Fruit fly (Drosophila melanogaster) whole organism, prepupa: Measurements from ENCODE around the gene RhoGAP18B.

Experiments
- Blimp-1 ChIP-seq: fragments of 200-800 bp; sonication (Bioruptor generic); optimal IDR thresholded peaks from 3 replicates; lab custom pipeline; 2017; ENCODE audit warnings: missing biosample characterization, missing genetic modification characterization, mild to moderate bottlenecking, moderate library complexity, missing genetic modification reagents
- CG10631 ChIP-seq: fragments of 200-800 bp; sonication (Bioruptor generic); optimal IDR thresholded peaks from 2 replicates; lab custom pipeline; 2016; ENCODE audit warnings: missing biosample characterization, missing genetic modification characterization
- CG10669 ChIP-seq: fragments of 200-800 bp; sonication (Bioruptor generic); optimal IDR thresholded peaks from 3 replicates; lab custom pipeline; 2018; ENCODE audit warnings: missing biosample characterization, mild to moderate bottlenecking, missing genetic modification characterization, moderate library complexity
- CG11294 ChIP-seq: fragments of 200-800 bp; sonication (Bioruptor generic); IDR thresholded peaks from 2 replicates; pipeline ENCODE4 v1.3.6; 2022; ENCODE audit warnings: missing biosample characterization, missing genetic modification characterization
- CG11762 ChIP-seq: fragments of 200-800 bp; sonication (Bioruptor generic); optimal IDR thresholded peaks from 3 replicates; lab custom pipeline; 2016; ENCODE audit warnings: missing biosample characterization, missing genetic modification characterization; ENCODE audit not compliant: insufficient read depth
- CG11902 ChIP-seq: fragments of 200-800 bp; sonication (Bioruptor generic); optimal IDR thresholded peaks from 3 replicates; lab custom pipeline; 2016; ENCODE audit warnings: missing biosample characterization, missing genetic modification characterization
- CG15336 ChIP-seq: fragments of 200-800 bp; sonication (Bioruptor generic); IDR thresholded peaks from 2 replicates; pipeline ENCODE4 v1.3.6; 2022; ENCODE audit warnings: missing biosample characterization, missing genetic modification characterization
- CG16779 ChIP-seq: fragments of 200-800 bp; sonication (Bioruptor generic); optimal IDR thresholded peaks from 3 replicates; lab custom pipeline; 2017; ENCODE audit warnings: missing biosample characterization, mild to moderate bottlenecking, missing genetic modification characterization
- CG31627 ChIP-seq: fragments of 200-800 bp; sonication (Bioruptor generic); optimal IDR thresholded peaks from 3 replicates; lab custom pipeline; 2016; ENCODE audit warnings: missing biosample characterization, missing genetic modification characterization
- CG32006 ChIP-seq: fragments of 200-800 bp; sonication (Bioruptor generic); optimal IDR thresholded peaks from 3 replicates; lab custom pipeline; 2017; ENCODE audit warnings: missing biosample characterization, mild to moderate bottlenecking, missing genetic modification characterization
- CG34406 ChIP-seq: fragments of 200-800 bp; sonication (Bioruptor generic); optimal IDR thresholded peaks from 3 replicates; lab custom pipeline; 2016; ENCODE audit warnings: missing biosample characterization, missing genetic modification characterization
- CG3919 ChIP-seq: fragments of 200-800 bp; sonication (Bioruptor generic); optimal IDR thresholded peaks from 3 replicates; lab custom pipeline; 2016; ENCODE audit warnings: missing biosample characterization, missing genetic modification characterization
- CG6163 ChIP-seq: fragments of 200-800 bp; sonication (Bioruptor generic); IDR thresholded peaks from 3 replicates; pipeline ENCODE4 v1.3.6; 2022; ENCODE audit warnings: missing biosample characterization, missing genetic modification characterization
- CG6808 ChIP-seq: fragments of 200-800 bp; sonication (Bioruptor generic); optimal IDR thresholded peaks from 3 replicates; lab custom pipeline; 2017; ENCODE audit warnings: missing biosample characterization, missing genetic modification characterization, mild to moderate bottlenecking, moderate library complexity, missing genetic modification reagents
- CG6854 ChIP-seq: fragments of 200-800 bp; sonication (Bioruptor generic); optimal IDR thresholded peaks from 2 replicates; lab custom pipeline; 2017; ENCODE audit warnings: missing biosample characterization, mild to moderate bottlenecking, missing genetic modification characterization
- CG8119 ChIP-seq: fragments of 200-800 bp; sonication (Bioruptor generic); IDR thresholded peaks from 3 replicates; pipeline ENCODE4 v1.3.6; 2022; ENCODE audit warnings: missing biosample characterization, missing genetic modification characterization
- CG8632 ChIP-seq: fragments of 200-800 bp; sonication (Bioruptor generic); optimal IDR thresholded peaks from 3 replicates; lab custom pipeline; 2016; ENCODE audit warnings: missing biosample characterization, missing genetic modification characterization
- Eip75B ChIP-seq: fragments of 200-800 bp; sonication (Bioruptor generic); optimal IDR thresholded peaks from 3 replicates; lab custom pipeline; 2016; ENCODE audit warnings: missing biosample characterization, missing genetic modification characterization
- Eip78C ChIP-seq: fragments of 200-800 bp; sonication (Bioruptor generic); peaks from one replicate; lab custom pipeline; 2016; ENCODE audit warnings: missing biosample characterization, missing genetic modification characterization
- Eip93F ChIP-seq: fragments of 200-800 bp; sonication (Bioruptor generic); optimal IDR thresholded peaks from 2 replicates; lab custom pipeline; 2016; ENCODE audit warnings: missing biosample characterization, mild to moderate bottlenecking, missing genetic modification characterization
- Ets21C ChIP-seq: fragments of 200-800 bp; sonication (Bioruptor generic); optimal IDR thresholded peaks from 3 replicates; lab custom pipeline; 2016; ENCODE audit warnings: missing biosample characterization, missing genetic modification characterization
- Hr38 ChIP-seq: sonication (Bioruptor generic); optimal IDR thresholded peaks from 2 replicates; lab custom pipeline; 2016; ENCODE audit warnings: missing biosample characterization, missing genetic modification characterization
- Smox ChIP-seq: fragments of 200-800 bp; sonication (Bioruptor generic); optimal IDR thresholded peaks from 3 replicates; lab custom pipeline; 2016; ENCODE audit warnings: missing biosample characterization, missing genetic modification characterization
- Sox102F ChIP-seq: fragments of 200-800 bp; sonication (Bioruptor generic); optimal IDR thresholded peaks from 2 replicates; lab custom pipeline; 2016; ENCODE audit warnings: missing biosample characterization, mild to moderate bottlenecking, missing genetic modification characterization
- Sox15 ChIP-seq: fragments of 200-800 bp; sonication (Bioruptor generic); optimal IDR thresholded peaks from 3 replicates; lab custom pipeline; 2016; ENCODE audit warnings: missing biosample characterization, missing genetic modification characterization
- acj6 ChIP-seq: fragments of 200-800 bp; sonication (Bioruptor generic); optimal IDR thresholded peaks from 3 replicates; lab custom pipeline; 2016; ENCODE audit warnings: missing biosample characterization, missing genetic modification characterization
- cyc ChIP-seq: fragments of 200-800 bp; sonication (Bioruptor generic); optimal IDR thresholded peaks from 3 replicates; lab custom pipeline; 2016; ENCODE audit warnings: missing biosample characterization, missing genetic modification characterization
- dac ChIP-seq: fragments of 200-800 bp; sonication (Bioruptor generic); optimal IDR thresholded peaks from 2 replicates; lab custom pipeline; 2017; ENCODE audit warnings: missing biosample characterization, mild to moderate bottlenecking, missing genetic modification characterization
- dsx ChIP-seq: fragments of 200-800 bp; optimal IDR thresholded peaks from 3 replicates; lab custom pipeline; 2019; ENCODE audit warnings: missing biosample characterization, mild to moderate bottlenecking, missing genetic modification characterization, moderate library complexity; ENCODE audit not compliant: poor library complexity, severe bottlenecking
- eg ChIP-seq: fragments of 200-800 bp; sonication (Bioruptor generic); IDR thresholded peaks from 3 replicates; pipeline ENCODE4 v1.3.6; 2022; ENCODE audit warnings: missing biosample characterization, missing genetic modification characterization
- fkh ChIP-seq: fragments of 200-800 bp; sonication (Bioruptor generic); optimal IDR thresholded peaks from 3 replicates; lab custom pipeline; 2017; ENCODE audit warnings: missing biosample characterization, mild to moderate bottlenecking, missing genetic modification characterization, moderate library complexity
- lz ChIP-seq: fragments of 200-800 bp; sonication (Bioruptor generic); optimal IDR thresholded peaks from 3 replicates; lab custom pipeline; 2016; ENCODE audit warnings: missing biosample characterization, missing genetic modification characterization
- pdm3 ChIP-seq: fragments of 200-800 bp; sonication (Bioruptor generic); optimal IDR thresholded peaks from 3 replicates; lab custom pipeline; 2016; ENCODE audit warnings: missing biosample characterization, missing genetic modification characterization
- salr ChIP-seq, 2 experiments: fragments of 200-800 bp; sonication (Bioruptor generic); optimal IDR thresholded peaks; 3 replicates each; lab custom pipeline; 2016 to 2018; ENCODE audit warnings: missing biosample characterization in 2 of 2, missing genetic modification characterization in 2 of 2, mild to moderate bottlenecking in 1 of 2
- spab ChIP-seq: fragments of 200-800 bp; sonication (Bioruptor generic); optimal IDR thresholded peaks from 2 replicates; lab custom pipeline; 2017; ENCODE audit warnings: missing biosample characterization, mild to moderate bottlenecking, missing genetic modification characterization, missing genetic modification reagents
- ss ChIP-seq, 2 experiments: fragments of 200-800 bp; sonication (Bioruptor generic); optimal IDR thresholded peaks; 2 replicates in 1 of 2; 3 replicates in 1 of 2; lab custom pipeline; 2017 to 2018; ENCODE audit warnings: mild to moderate bottlenecking in 2 of 2, missing biosample characterization in 2 of 2, missing genetic modification characterization in 2 of 2, moderate library complexity in 1 of 2
- svp ChIP-seq: fragments of 200-800 bp; sonication (Bioruptor generic); peaks from one replicate; lab custom pipeline; 2016; ENCODE audit warnings: missing biosample characterization, missing genetic modification characterization
- topi ChIP-seq: fragments of 200-800 bp; sonication (Bioruptor generic); optimal IDR thresholded peaks from 3 replicates; lab custom pipeline; 2016; ENCODE audit warnings: missing biosample characterization, missing genetic modification characterization
- vri ChIP-seq: fragments of 200-800 bp; sonication (Bioruptor generic); optimal IDR thresholded peaks from 3 replicates; lab custom pipeline; 2016; ENCODE audit warnings: missing biosample characterization, mild to moderate bottlenecking, missing genetic modification characterization

RhoGAP18B gene

dm6 chrX:19148798-19149510 is 17.9 kb downstream of the RhoGAP18B start (continued):
- TF ChIP-seq CG8632 (GFP tag; lab: Kevin White, UChicago) (no peak), Sox15 (GFP tag; lab: Kevin White, UChicago) (no peak), acj6 (GFP tag; lab: Kevin White, UChicago) (peak; percentile 19), CG10631 (GFP tag; lab: Kevin White, UChicago) (no peak), Eip93F (GFP tag; lab: Kevin White, UChicago) (peak; percentile 12), topi (GFP tag; lab: Kevin White, UChicago) (peak; percentile 54), salr (GFP tag; optimal IDR thresholded peaks at IDR 0.05; lab: Kevin White, UChicago) (no peak), Eip78C (GFP tag; lab: Kevin White, UChicago) (peak; percentile 84), Ets21C (peak; percentile 45), CG11762 (GFP tag; lab: Kevin White, UChicago) (no peak), CG34406 (peak; percentile 18), dac (no peak), Blimp-1 (GFP tag; lab: Kevin White, UChicago) (no peak), CG31627 (GFP tag; lab: Kevin White, UChicago) (peak; percentile 50), Eip75B (GFP tag; lab: Kevin White, UChicago) (no peak), CG32006 (GFP tag; lab: Kevin White, UChicago) (peak; percentile 1), cyc (GFP tag; lab: Kevin White, UChicago) (peak; percentile 5), lz (GFP tag; lab: Kevin White, UChicago) (peak; percentile 57), Hr38 (GFP tag; lab: Kevin White, UChicago) (no peak), dsx (GFP tag; lab: Kevin White, UChicago) (no peak), spab (no peak)

- TF ChIP-seq CG11294 = no peak
- TF ChIP-seq CG16779 (tag; lab: Kevin White, UChicago) = no peak
- peak; percentile 38 for TF ChIP-seq CG8632 (GFP tag; lab: Kevin White, UChicago)
- peak; percentile 30 for TF ChIP-seq CG34406
- peak; percentile 13 for TF ChIP-seq CG32006 (GFP tag; lab: Kevin White, UChicago)
- TF ChIP-seq CG6163 = peak; percentile 65; the same call in 2 of the 3 replicates
- no peak for TF ChIP-seq CG11762 (GFP tag; lab: Kevin White, UChicago)
- TF ChIP-seq Eip78C (GFP tag; lab: Kevin White, UChicago) = peak; percentile 42
- TF ChIP-seq pdm3 (GFP tag; lab: Kevin White, UChicago) = no peak
- no peak for TF ChIP-seq Ets21C
- TF ChIP-seq vri = peak; percentile 14
- TF ChIP-seq Sox15 (GFP tag; lab: Kevin White, UChicago) = no peak
- TF ChIP-seq CG6854 (GFP tag; lab: Kevin White, UChicago) = no peak
- no peak for TF ChIP-seq CG31627 (GFP tag; lab: Kevin White, UChicago)
- no peak for TF ChIP-seq CG10669 (GFP tag; lab: Kevin White, UChicago)
- TF ChIP-seq CG10631 (GFP tag; lab: Kevin White, UChicago) = no peak
- TF ChIP-seq CG6808 (GFP tag; lab: Kevin White, UChicago) = peak; percentile 4
- 0 out of 3 replicates have a peak, but pooled peaks have one; percentile 27 for TF ChIP-seq CG8119
- TF ChIP-seq Eip75B (GFP tag; lab: Kevin White, UChicago) = no peak
- TF ChIP-seq CG3919 (GFP tag; lab: Kevin White, UChicago) = peak; percentile 13
- TF ChIP-seq Eip93F (GFP tag; lab: Kevin White, UChicago) = peak; percentile 4
- no peak for TF ChIP-seq Hr38 (GFP tag; lab: Kevin White, UChicago)
- peak; percentile 49; the same call in 1 of the 3 replicates for TF ChIP-seq eg (GFP tag; lab: Robert Waterston, UW)
- TF ChIP-seq CG11902 (GFP tag; lab: Kevin White, UChicago) = no peak
- TF ChIP-seq Smox (GFP tag; lab: Kevin White, UChicago) = no peak
- TF ChIP-seq ss (GFP tag; optimal IDR thresholded peaks at IDR 0.05; lab: Kevin White, UChicago) = peak in 1 of 2 experiments; percentile 26
- 0 out of 2 replicates have a peak, but pooled peaks have one; percentile 8 for TF ChIP-seq CG15336
- no peak for TF ChIP-seq Sox102F (GFP tag; lab: Kevin White, UChicago)
- TF ChIP-seq fkh (GFP tag; lab: Kevin White, UChicago) = peak; percentile 24
- peak; percentile 16 for TF ChIP-seq svp (GFP tag; lab: Kevin White, UChicago)
- TF ChIP-seq dac = no peak
Observed at dm6 chrX:19147939-19148641, 18.8 kb downstream of the RhoGAP18B start.
